Fruit fly (Drosophila melanogaster) whole organism, embryonic: Measurements from ENCODE around the gene tst.
A peak's percentile ranks its signal among the peaks of the same experiment; 100 is the strongest.

Experiments used
- CG10267 ChIP-seq: fragments of 200-800 bp; sonication (Bioruptor generic); optimal IDR thresholded peaks from 2 replicates; lab custom pipeline; 2018; ENCODE audit warnings: missing biosample characterization, mild to moderate bottlenecking, missing genetic modification characterization, moderate library complexity
- CG11723 ChIP-seq: fragments of 200-800 bp; sonication (Bioruptor generic); optimal IDR thresholded peaks from 2 replicates; lab custom pipeline; 2017; ENCODE audit warnings: missing biosample characterization, mild to moderate bottlenecking, missing genetic modification characterization
- CG12236 ChIP-seq: fragments of 200-800 bp; sonication (Bioruptor generic); optimal IDR thresholded peaks from 2 replicates; lab custom pipeline; 2016; ENCODE audit warnings: missing biosample characterization, missing genetic modification characterization
- CG1233 ChIP-seq: fragments of 200-800 bp; sonication (Bioruptor generic); optimal IDR thresholded peaks from 4 replicates; lab custom pipeline; 2018; ENCODE audit warnings: missing biosample characterization, mild to moderate bottlenecking, missing genetic modification characterization
- CG12391 ChIP-seq: fragments of 200-800 bp; sonication (Bioruptor generic); optimal IDR thresholded peaks from 3 replicates; lab custom pipeline; 2018; ENCODE audit warnings: missing biosample characterization, mild to moderate bottlenecking, missing genetic modification characterization, moderate library complexity
- CG13296 ChIP-seq: fragments of 200-800 bp; sonication (Bioruptor generic); optimal IDR thresholded peaks from 3 replicates; lab custom pipeline; 2018; ENCODE audit warnings: missing biosample characterization, mild to moderate bottlenecking, missing genetic modification characterization
- CG14710 ChIP-seq: fragments of 200-800 bp; sonication (Bioruptor generic); optimal IDR thresholded peaks from 3 replicates; lab custom pipeline; 2019; ENCODE audit warnings: missing biosample characterization, mild to moderate bottlenecking, missing genetic modification characterization, moderate library complexity
- CG17359 ChIP-seq: fragments of 200-800 bp; sonication (Bioruptor generic); optimal IDR thresholded peaks from 3 replicates; lab custom pipeline; 2018; ENCODE audit warnings: missing biosample characterization, mild to moderate bottlenecking, missing genetic modification characterization, moderate library complexity
- CG1832 ChIP-seq: fragments of 200-800 bp; sonication (Bioruptor generic); optimal IDR thresholded peaks from 2 replicates; lab custom pipeline; 2017; ENCODE audit warnings: missing biosample characterization, mild to moderate bottlenecking, missing genetic modification characterization, inconsistent platforms
- CG2678 ChIP-seq: fragments of 200-800 bp; sonication (Bioruptor generic); optimal IDR thresholded peaks from 3 replicates; lab custom pipeline; 2019; ENCODE audit warnings: missing biosample characterization, mild to moderate bottlenecking, missing genetic modification characterization, moderate library complexity
- CG33213 ChIP-seq: fragments of 200-800 bp; sonication (Bioruptor generic); optimal IDR thresholded peaks from 3 replicates; lab custom pipeline; 2016; ENCODE audit warnings: missing biosample characterization, missing genetic modification characterization
- CG34224 ChIP-seq: fragments of 200-800 bp; sonication (Bioruptor generic); IDR thresholded peaks from 3 replicates; pipeline ENCODE4 v1.3.6; 2022; ENCODE audit warnings: missing biosample characterization, missing genetic modification characterization; ENCODE audit not compliant: partially characterized antibody
- CG4617 ChIP-seq: fragments of 200-800 bp; sonication (Bioruptor generic); optimal IDR thresholded peaks from 3 replicates; lab custom pipeline; 2016; ENCODE audit warnings: missing biosample characterization, missing genetic modification characterization, borderline replicate concordance
- CG7357 ChIP-seq: fragments of 200-800 bp; sonication (Bioruptor generic); IDR thresholded peaks from 3 replicates; pipeline ENCODE4 v1.3.6; 2022; ENCODE audit warnings: missing biosample characterization, missing genetic modification characterization
- Chrac-16 ChIP-seq: fragments of 200-800 bp; sonication (Bioruptor generic); optimal IDR thresholded peaks from 3 replicates; lab custom pipeline; 2016; ENCODE audit warnings: missing biosample characterization, missing genetic modification characterization
- Doc3 ChIP-seq: fragments of 200-800 bp; sonication (Bioruptor generic); IDR thresholded peaks from 3 replicates; pipeline ENCODE4 v1.3.6; 2022; ENCODE audit warnings: missing biosample characterization, missing genetic modification characterization; ENCODE audit not compliant: partially characterized antibody
- Dp ChIP-seq: fragments of 200-800 bp; sonication (Bioruptor generic); optimal IDR thresholded peaks from 2 replicates; lab custom pipeline; 2018; ENCODE audit warnings: missing biosample characterization, mild to moderate bottlenecking, missing genetic modification characterization, moderate library complexity
- H15 ChIP-seq: fragments of 200-800 bp; sonication (Bioruptor generic); IDR thresholded peaks from 3 replicates; pipeline ENCODE4 v1.3.6; 2022; ENCODE audit warnings: missing biosample characterization, missing genetic modification characterization
- HLHmδ ChIP-seq: fragments of 200-800 bp; sonication (Bioruptor generic); optimal IDR thresholded peaks from 2 replicates; lab custom pipeline; 2018; ENCODE audit warnings: missing biosample characterization, mild to moderate bottlenecking, missing genetic modification characterization, moderate library complexity
- Lim3 ChIP-seq: fragments of 200-800 bp; sonication (Bioruptor generic); IDR thresholded peaks from 2 replicates; pipeline ENCODE4 v1.3.6; 2022; ENCODE audit warnings: missing biosample characterization, missing genetic modification characterization
- NC2β ChIP-seq: fragments of 200-800 bp; sonication (Bioruptor generic); optimal IDR thresholded peaks from 2 replicates; lab custom pipeline; 2016; ENCODE audit warnings: missing biosample characterization, missing genetic modification characterization
- PHDP ChIP-seq: fragments of 200-800 bp; sonication (Bioruptor generic); optimal IDR thresholded peaks from 3 replicates; lab custom pipeline; 2018; ENCODE audit warnings: missing biosample characterization, mild to moderate bottlenecking, missing genetic modification characterization, moderate library complexity
- Six4 ChIP-seq: fragments of 200-800 bp; sonication (Bioruptor generic); optimal IDR thresholded peaks from 2 replicates; lab custom pipeline; 2016; ENCODE audit warnings: missing biosample characterization, missing genetic modification characterization
- YL-1 ChIP-seq: fragments of 200-800 bp; sonication (Bioruptor generic); optimal IDR thresholded peaks from 3 replicates; lab custom pipeline; 2017; ENCODE audit warnings: missing biosample characterization, mild to moderate bottlenecking, missing genetic modification characterization
- ato ChIP-seq: fragments of 200-800 bp; sonication (Bioruptor generic); IDR thresholded peaks from 2 replicates; pipeline ENCODE4 v1.3.6; 2022; ENCODE audit warnings: missing biosample characterization, missing genetic modification characterization; ENCODE audit not compliant: partially characterized antibody
- crp ChIP-seq, 2 experiments: fragments of 200-800 bp; sonication (Bioruptor generic); optimal IDR thresholded peaks; 2 replicates in 1 of 2; 3 replicates in 1 of 2; lab custom pipeline; 2017; ENCODE audit warnings: missing biosample characterization in 2 of 2, missing genetic modification characterization in 2 of 2, mild to moderate bottlenecking in 1 of 2, moderate library complexity in 1 of 2
- dmrt11E ChIP-seq: fragments of 200-800 bp; sonication (Bioruptor generic); optimal IDR thresholded peaks from 3 replicates; lab custom pipeline; 2018; ENCODE audit warnings: missing biosample characterization, mild to moderate bottlenecking, missing genetic modification characterization, moderate library complexity
- dmrt99B ChIP-seq: fragments of 200-800 bp; sonication (Bioruptor generic); optimal IDR thresholded peaks from 2 replicates; lab custom pipeline; 2018; ENCODE audit warnings: missing biosample characterization, mild to moderate bottlenecking, missing genetic modification characterization, moderate library complexity
- esg ChIP-seq: fragments of 200-800 bp; sonication (Bioruptor generic); conservative IDR thresholded peaks from 2 replicates; pipeline ENCODE4 v1.3.6; 2022; ENCODE audit warnings: missing biosample characterization, missing genetic modification characterization
- hbn ChIP-seq: fragments of 200-800 bp; sonication (Bioruptor generic); IDR thresholded peaks from 2 replicates; pipeline ENCODE4 v1.3.6; 2022; ENCODE audit warnings: missing biosample characterization, missing genetic modification characterization; ENCODE audit not compliant: partially characterized antibody
- her ChIP-seq: fragments of 200-800 bp; sonication (Bioruptor generic); optimal IDR thresholded peaks from 2 replicates; lab custom pipeline; 2016; ENCODE audit warnings: missing biosample characterization, missing genetic modification characterization
- hkb ChIP-seq, 2 experiments: fragments of 200-800 bp in 1 of 2; fragments of >200 bp in 1 of 2; sonication (Bioruptor generic) in 1 of 2; IDR thresholded peaks in 1 of 2; optimal IDR thresholded peaks in 1 of 2; 2 replicates each; pipeline versions ENCODE4 v1.3.6 to Lab custom; 2017 to 2022; ENCODE audit warnings: missing biosample characterization in 1 of 2, missing genetic modification characterization in 1 of 2
- hth ChIP-seq: fragments of >200 bp; optimal IDR thresholded peaks from 2 replicates; lab custom pipeline; 2017; ENCODE audit warnings: inconsistent platforms
- ken ChIP-seq: fragments of 200-800 bp; sonication (Bioruptor generic); IDR thresholded peaks from 3 replicates; pipeline ENCODE4 v1.3.6; 2022; ENCODE audit warnings: missing biosample characterization, missing genetic modification characterization
- knrl ChIP-seq: fragments of 200-800 bp; sonication (Bioruptor generic); IDR thresholded peaks from 3 replicates; pipeline ENCODE4 v1.3.6; 2022; ENCODE audit warnings: missing biosample characterization, missing genetic modification characterization; ENCODE audit not compliant: partially characterized antibody
- lbe ChIP-seq: fragments of 200-800 bp; sonication (Bioruptor generic); optimal IDR thresholded peaks from 2 replicates; lab custom pipeline; 2016; ENCODE audit warnings: missing biosample characterization, mild to moderate bottlenecking, missing genetic modification characterization
- luna ChIP-seq: fragments of 200-800 bp; sonication (Bioruptor generic); optimal IDR thresholded peaks from 2 replicates; lab custom pipeline; 2016; ENCODE audit warnings: missing biosample characterization, missing genetic modification characterization
- mam ChIP-seq: fragments of 200-800 bp; sonication (Bioruptor generic); optimal IDR thresholded peaks from 3 replicates; lab custom pipeline; 2016; ENCODE audit warnings: missing biosample characterization, missing genetic modification characterization
- nmo ChIP-seq: fragments of 200-800 bp; sonication (Bioruptor generic); optimal IDR thresholded peaks from 2 replicates; lab custom pipeline; 2018; ENCODE audit warnings: missing biosample characterization, mild to moderate bottlenecking, missing genetic modification characterization, moderate library complexity
- onecut ChIP-seq: fragments of 200-800 bp; sonication (Bioruptor generic); IDR thresholded peaks from 2 replicates; pipeline ENCODE4 v1.3.6; 2022; ENCODE audit warnings: missing biosample characterization, missing genetic modification characterization
- scrt ChIP-seq: fragments of 200-800 bp; sonication (Bioruptor generic); optimal IDR thresholded peaks from 2 replicates; lab custom pipeline; 2018; ENCODE audit warnings: missing biosample characterization, mild to moderate bottlenecking, missing genetic modification characterization, moderate library complexity
- slbo ChIP-seq: fragments of 200-800 bp; sonication (Bioruptor generic); IDR thresholded peaks from 2 replicates; pipeline ENCODE4 v1.3.6; 2022; ENCODE audit warnings: missing biosample characterization, missing genetic modification characterization
- stwl ChIP-seq: fragments of 200-800 bp; sonication (Bioruptor generic); optimal IDR thresholded peaks from 3 replicates; lab custom pipeline; 2018; ENCODE audit warnings: missing biosample characterization, mild to moderate bottlenecking, missing genetic modification characterization, moderate library complexity
- tap ChIP-seq: fragments of 200-800 bp; optimal IDR thresholded peaks from 3 replicates; lab custom pipeline; 2019; ENCODE audit warnings: missing biosample characterization, mild to moderate bottlenecking, missing genetic modification characterization, moderate library complexity
- unpg ChIP-seq: fragments of 200-800 bp; sonication (Bioruptor generic); optimal IDR thresholded peaks from 3 replicates; lab custom pipeline; 2018; ENCODE audit warnings: missing biosample characterization, mild to moderate bottlenecking, missing genetic modification characterization, moderate library complexity
- usp ChIP-seq: fragments of >200 bp; optimal IDR thresholded peaks from 2 replicates; lab custom pipeline; 2017; ENCODE audit warnings: missing biosample characterization, missing genetic modification characterization
- zfh2 ChIP-seq: fragments of 200-800 bp; sonication (Bioruptor generic); optimal IDR thresholded peaks from 2 replicates; lab custom pipeline; 2016; ENCODE audit warnings: missing biosample characterization, missing genetic modification characterization

tst gene

DNA sequence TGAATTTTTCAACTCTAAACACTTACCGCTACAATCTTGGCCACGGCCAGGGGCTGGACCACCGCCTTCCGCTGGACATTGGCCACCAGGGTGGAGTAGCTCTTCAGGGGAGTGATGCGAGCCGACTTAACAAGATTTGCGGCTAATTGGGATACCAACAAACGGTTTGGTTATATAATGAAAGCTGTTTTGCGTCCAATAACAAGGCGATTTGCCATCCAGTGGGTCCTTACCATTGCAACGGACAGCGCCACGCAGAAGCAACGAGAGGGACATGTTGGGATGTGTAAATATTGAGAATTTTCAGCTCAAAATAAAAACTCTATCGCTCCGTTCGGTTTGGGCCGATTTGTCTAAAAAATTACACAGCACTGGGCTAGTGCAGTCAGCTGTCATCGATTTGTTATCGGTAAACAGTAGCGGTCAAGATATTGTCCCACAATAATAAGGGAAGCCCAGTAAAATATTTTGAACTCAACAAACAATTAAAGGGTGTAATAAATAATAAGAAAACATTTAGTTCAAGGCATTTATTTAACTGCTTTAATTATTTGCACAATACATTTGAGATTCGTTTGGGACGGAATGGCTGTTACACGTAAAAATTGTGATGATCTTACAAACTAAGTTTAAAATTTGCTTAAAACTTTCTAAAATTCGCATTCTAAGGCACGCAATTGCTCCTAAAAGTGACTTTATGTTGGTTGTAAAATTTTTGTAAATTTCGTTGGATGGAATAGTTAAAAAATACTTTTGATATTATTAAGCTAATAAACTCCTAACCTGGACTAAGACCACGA, 12.2 kb downstream of the tst start, which contains the start of gene SdhD (continued):
- TF ChIP-seq CG13296 (GFP tag; lab: Kevin White, UChicago) (peak; percentile 15), knrl (GFP tag; lab: Robert Waterston, UW) (no peak), her (GFP tag; lab: Kevin White, UChicago) (peak; percentile 47), hkb (optimal IDR thresholded peaks at IDR 0.05; lab: Kevin White, UChicago) (no peak), hkb (GFP tag; IDR thresholded peaks at IDR 0.05; lab: Robert Waterston, UW) (no peak), hbn (GFP tag; lab: Robert Waterston, UW) (peak; percentile 47; the same call in 1 of the 2 replicates), nmo (GFP tag; lab: Kevin White, UChicago) (peak; percentile 4), dmrt11E (tag; lab: Kevin White, UChicago) (no peak), esg (GFP tag; lab: Robert Waterston, UW) (no peak), crp (GFP tag; optimal IDR thresholded peaks at IDR 0.05; lab: Kevin White, UChicago) (peak in 1 of 2 experiments; percentile 75), stwl (peak; percentile 91), CG1233 (peak; percentile 14), ken (GFP tag; lab: Robert Waterston, UW) (no peak), CG12391 (peak; percentile 14), CG10267 (tag; lab: Kevin White, UChicago) (peak; percentile 92), HLHmδ (GFP tag; lab: Kevin White, UChicago) (no peak), CG17359 (tag; lab: Kevin White, UChicago) (peak; percentile 17), hth (lab: Kevin White, UChicago) (no peak), Lim3 (GFP tag; lab: Robert Waterston, UW) (no peak), PHDP (tag; lab: Kevin White, UChicago) (peak; percentile 22), CG4617 (GFP tag; lab: Kevin White, UChicago) (peak; percentile 77), usp (no peak), NC2β (GFP tag; lab: Kevin White, UChicago) (peak; percentile 29), Dp (GFP tag; lab: Kevin White, UChicago) (peak; percentile 29), CG11723 (GFP tag; lab: Kevin White, UChicago) (no peak), CG7357 (GFP tag; lab: Robert Waterston, UW) (no peak), H15 (peak; percentile 18; the same call in 1 of the 3 replicates), CG34224 (peak; percentile 63; the same call in 2 of the 3 replicates), luna (GFP tag; lab: Kevin White, UChicago) (no peak), YL-1 (peak; percentile 75), zfh2 (GFP tag; lab: Kevin White, UChicago) (peak; percentile 53), Chrac-16 (GFP tag; lab: Kevin White, UChicago) (no peak), CG14710 (tag; lab: Kevin White, UChicago) (peak; percentile 16), mam (GFP tag; lab: Kevin White, UChicago) (peak; percentile 47), onecut (GFP tag; lab: Robert Waterston, UW) (peak; percentile 48; the same call in 1 of the 2 replicates), CG2678 (tag; lab: Kevin White, UChicago) (peak; percentile 28), CG12236 (no peak), CG1832 (GFP tag; lab: Kevin White, UChicago) (no peak), slbo (GFP tag; lab: Robert Waterston, UW) (peak; percentile 37; the same call in 1 of the 2 replicates), dmrt99B (tag; lab: Kevin White, UChicago) (peak; percentile 12), ato (GFP tag; lab: Robert Waterston, UW) (peak; percentile 71; the same call in 1 of the 2 replicates), lbe (peak; percentile 38), unpg (GFP tag; lab: Kevin White, UChicago) (peak; percentile 6), scrt (no peak), CG33213 (GFP tag; lab: Kevin White, UChicago) (peak; percentile 30), Six4 (GFP tag; lab: Kevin White, UChicago) (no peak), tap (tag; lab: Kevin White, UChicago) (no peak), Doc3 (GFP tag; lab: Robert Waterston, UW) (peak; percentile 38; the same call in 1 of the 3 replicates)
